Worm (Caenorhabditis elegans) whole organism, L2 larva: Measurements from ENCODE around the gene ran-1.

ENCODE experiments used
- C34F6.9 ChIP-seq: fragments of 150-350 bp; optimal IDR thresholded peaks from 2 replicates; lab custom pipeline; 2014; ENCODE audit warnings: missing biosample characterization, missing genetic modification characterization
- F13H6.1 ChIP-seq: sonication (generic microtip); optimal IDR thresholded peaks from 2 replicates; lab custom pipeline; 2016; ENCODE audit warnings: missing genetic modification characterization, missing compliant biosample characterization
- R02D3.7 ChIP-seq: fragments of 150-350 bp; optimal IDR thresholded peaks from 2 replicates; lab custom pipeline; 2014; ENCODE audit warnings: missing biosample characterization, missing genetic modification characterization
- Y55F3AM.14 ChIP-seq: fragments of 200-800 bp; sonication (Bioruptor generic); optimal IDR thresholded peaks from 2 replicates; lab custom pipeline; 2018; ENCODE audit warnings: mild to moderate bottlenecking, missing genetic modification characterization, missing compliant biosample characterization
- alr-1 ChIP-seq: fragments of 150-350 bp; optimal IDR thresholded peaks from 2 replicates; lab custom pipeline; 2014; ENCODE audit warnings: missing biosample characterization, missing genetic modification characterization
- aly-2 ChIP-seq: fragments of 150-350 bp; optimal IDR thresholded peaks from 2 replicates; lab custom pipeline; 2014; ENCODE audit warnings: missing biosample characterization, missing genetic modification characterization
- ama-1 ChIP-seq: fragments of 150-350 bp; optimal IDR thresholded peaks from 2 replicates; lab custom pipeline; 2018; ENCODE audit warnings: inconsistent platforms
- blmp-1 ChIP-seq: sonication (generic microtip); optimal IDR thresholded peaks from 2 replicates; lab custom pipeline; 2017; ENCODE audit warnings: missing genetic modification characterization, mild to moderate bottlenecking, missing compliant biosample characterization, antibody characterized with exemption, moderate library complexity; ENCODE audit not compliant: insufficient read depth
- dmd-4 ChIP-seq: sonication (generic microtip); optimal IDR thresholded peaks from 2 replicates; lab custom pipeline; 2017; ENCODE audit warnings: missing biosample characterization, missing genetic modification characterization
- egl-27 ChIP-seq: sonication (generic microtip); optimal IDR thresholded peaks from 3 replicates; lab custom pipeline; 2017; ENCODE audit warnings: missing biosample characterization, missing genetic modification reagents, missing genetic modification characterization
- elt-1 ChIP-seq: fragments of 150-350 bp; optimal IDR thresholded peaks from 2 replicates; lab custom pipeline; 2014; ENCODE audit warnings: missing biosample characterization, missing genetic modification characterization
- fos-1 ChIP-seq: fragments of 150-350 bp; optimal IDR thresholded peaks from 2 replicates; lab custom pipeline; 2014; ENCODE audit warnings: missing biosample characterization, missing genetic modification characterization
- gmeb-1 ChIP-seq: fragments of 150-350 bp; optimal IDR thresholded peaks from 2 replicates; lab custom pipeline; 2014; ENCODE audit warnings: missing biosample characterization, missing genetic modification characterization
- lin-11 ChIP-seq: fragments of 150-350 bp; sonication (generic microtip); optimal IDR thresholded peaks from 2 replicates; lab custom pipeline; 2014; ENCODE audit warnings: missing biosample characterization, missing genetic modification characterization, inconsistent platforms, mixed read lengths
- lin-13 ChIP-seq: fragments of 150-350 bp; optimal IDR thresholded peaks from 2 replicates; lab custom pipeline; 2014; ENCODE audit warnings: missing biosample characterization, missing genetic modification reagents, missing genetic modification characterization
- lin-39 ChIP-seq: fragments of 150-350 bp; optimal IDR thresholded peaks from 2 replicates; lab custom pipeline; 2014; ENCODE audit warnings: missing biosample characterization, missing genetic modification reagents, missing genetic modification characterization
- lsy-2 ChIP-seq, 2 experiments: fragments of 150-350 bp in 1 of 2; sonication (generic microtip) in 1 of 2; optimal IDR thresholded peaks; 2 replicates each; lab custom pipeline; 2014 to 2017; ENCODE audit warnings: missing biosample characterization in 2 of 2, missing genetic modification characterization in 2 of 2
- mbf-1 ChIP-seq: sonication (generic microtip); optimal IDR thresholded peaks from 2 replicates; lab custom pipeline; 2017; ENCODE audit warnings: missing biosample characterization, missing genetic modification characterization
- mdl-1 ChIP-seq, 2 experiments: fragments of 150-350 bp in 1 of 2; sonication (generic microtip) in 1 of 2; optimal IDR thresholded peaks; 2 replicates each; lab custom pipeline; 2017; ENCODE audit warnings: missing biosample characterization in 2 of 2, missing genetic modification characterization in 2 of 2
- nhr-10 ChIP-seq: sonication (generic microtip); optimal IDR thresholded peaks from 2 replicates; lab custom pipeline; 2017; ENCODE audit warnings: missing biosample characterization, missing genetic modification characterization
- nhr-129 ChIP-seq: fragments of 150-350 bp; optimal IDR thresholded peaks from 2 replicates; lab custom pipeline; 2014; ENCODE audit warnings: missing biosample characterization, missing genetic modification characterization
- nhr-23 ChIP-seq: fragments of 150-350 bp; optimal IDR thresholded peaks from 2 replicates; lab custom pipeline; 2014; ENCODE audit warnings: missing biosample characterization, missing genetic modification reagents, missing genetic modification characterization
- nhr-237 ChIP-seq: fragments of 150-350 bp; optimal IDR thresholded peaks from 2 replicates; lab custom pipeline; 2014; ENCODE audit warnings: missing biosample characterization, missing genetic modification characterization
- nhr-25 ChIP-seq: fragments of 150-350 bp; sonication (generic microtip); optimal IDR thresholded peaks from 3 replicates; lab custom pipeline; 2014; ENCODE audit warnings: missing biosample characterization, missing genetic modification characterization
- nhr-6 ChIP-seq: fragments of 150-350 bp; optimal IDR thresholded peaks from 2 replicates; lab custom pipeline; 2014; ENCODE audit warnings: missing biosample characterization, missing genetic modification characterization
- sma-3 ChIP-seq: sonication (generic microtip); optimal IDR thresholded peaks from 2 replicates; lab custom pipeline; 2016; ENCODE audit warnings: missing genetic modification reagents, missing genetic modification characterization, missing compliant biosample characterization
- sma-9 ChIP-seq, 2 experiments: fragments of 150-350 bp in 1 of 2; sonication (generic microtip) in 1 of 2; optimal IDR thresholded peaks; 2 replicates each; lab custom pipeline; 2014 to 2016; ENCODE audit warnings: missing genetic modification characterization in 2 of 2, mild to moderate bottlenecking in 1 of 2, missing biosample characterization in 1 of 2, missing compliant biosample characterization in 1 of 2, missing genetic modification reagents in 1 of 2, moderate library complexity in 1 of 2
- unc-55 ChIP-seq: fragments of 150-350 bp; sonication (generic microtip); optimal IDR thresholded peaks from 3 replicates; lab custom pipeline; 2014; ENCODE audit warnings: missing biosample characterization, missing genetic modification reagents, missing genetic modification characterization
- unc-62 ChIP-seq: fragments of 150-350 bp; optimal IDR thresholded peaks from 2 replicates; lab custom pipeline; 2014; ENCODE audit warnings: missing biosample characterization, missing genetic modification reagents, missing genetic modification characterization
- zag-1 ChIP-seq: fragments of 150-350 bp; optimal IDR thresholded peaks from 2 replicates; lab custom pipeline; 2014; ENCODE audit warnings: missing biosample characterization, missing genetic modification characterization
- ztf-1 ChIP-seq: fragments of 200-800 bp; sonication (Bioruptor generic); conservative IDR thresholded peaks from 2 replicates; pipeline ENCODE4 v1.3.6; 2022; ENCODE audit warnings: missing genetic modification characterization, missing compliant biosample characterization

The ran-1 gene

ce11 chrIII:10739902-10740301 is 7.6 kb downstream of the ran-1 start (continued):
- TF ChIP-seq alr-1 (tag; lab: Kevin White, UChicago) (no peak), lin-13 (GFP tag; lab: Kevin White, UChicago) (peak; percentile 9), F13H6.1 (tag; lab: Kevin White, UChicago) (peak; percentile 50), nhr-237 (tag; lab: Kevin White, UChicago) (no peak), ama-1 (lab: Kevin White, UChicago) (peak; percentile 54), dmd-4 (tag; lab: Kevin White, UChicago) (no peak), lsy-2 (tag; optimal IDR thresholded peaks at IDR 0.05; lab: Kevin White, UChicago) (peak; percentile 37 to 64)

DNA sequence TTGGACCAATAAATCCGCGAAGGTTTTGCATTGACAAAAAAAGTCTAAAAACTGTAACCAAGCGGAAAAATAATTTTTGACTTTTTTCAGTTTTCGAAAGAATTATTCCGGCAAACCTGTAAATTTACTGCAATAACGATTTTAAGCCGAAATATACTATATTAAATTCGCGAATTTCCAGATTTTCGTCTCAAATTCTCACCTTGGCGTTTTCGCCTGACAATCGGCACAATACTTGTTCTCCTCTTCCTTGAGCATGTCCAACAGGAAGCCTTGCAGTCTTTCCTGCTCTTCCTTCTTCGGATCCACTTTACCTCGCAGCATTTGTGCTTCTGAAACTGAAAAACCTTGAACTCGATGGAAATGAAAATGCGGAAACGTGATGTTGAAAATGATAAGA is 8.1 kb downstream of the ran-1 start, which contains the start of gene smap-1:
Gene smap-1 (minus strand): TSS at position 338 of the 400 bp plus-strand sequence.
- TF ChIP-seq alr-1 (tag; lab: Kevin White, UChicago), result no peak
- no peak for TF ChIP-seq sma-3
- TF ChIP-seq lsy-2 (tag; optimal IDR thresholded peaks at IDR 0.05; lab: Kevin White, UChicago), result no peak
- TF ChIP-seq blmp-1 (tag; lab: Kevin White, UChicago), result no peak
- no peak for TF ChIP-seq elt-1
- TF ChIP-seq egl-27 (tag; lab: Kevin White, UChicago), result no peak
- TF ChIP-seq mbf-1, result no peak
- no peak for TF ChIP-seq lin-39 (tag; lab: Kevin White, UChicago)
- no peak for TF ChIP-seq mdl-1 (tag; optimal IDR thresholded peaks at IDR 0.05; lab: Kevin White, UChicago)
- no peak for TF ChIP-seq ztf-1
- no peak for TF ChIP-seq nhr-129 (tag; lab: Kevin White, UChicago)
- TF ChIP-seq, all 48 proteins: peak for 0

ce11 chrIII:10738081-10738480 is 9.4 kb downstream of the ran-1 start:
- TF ChIP-seq blmp-1 (tag; lab: Kevin White, UChicago) (no peak), lin-13 (GFP tag; lab: Kevin White, UChicago) (no peak), nhr-237 (tag; lab: Kevin White, UChicago) (no peak)

DNA sequence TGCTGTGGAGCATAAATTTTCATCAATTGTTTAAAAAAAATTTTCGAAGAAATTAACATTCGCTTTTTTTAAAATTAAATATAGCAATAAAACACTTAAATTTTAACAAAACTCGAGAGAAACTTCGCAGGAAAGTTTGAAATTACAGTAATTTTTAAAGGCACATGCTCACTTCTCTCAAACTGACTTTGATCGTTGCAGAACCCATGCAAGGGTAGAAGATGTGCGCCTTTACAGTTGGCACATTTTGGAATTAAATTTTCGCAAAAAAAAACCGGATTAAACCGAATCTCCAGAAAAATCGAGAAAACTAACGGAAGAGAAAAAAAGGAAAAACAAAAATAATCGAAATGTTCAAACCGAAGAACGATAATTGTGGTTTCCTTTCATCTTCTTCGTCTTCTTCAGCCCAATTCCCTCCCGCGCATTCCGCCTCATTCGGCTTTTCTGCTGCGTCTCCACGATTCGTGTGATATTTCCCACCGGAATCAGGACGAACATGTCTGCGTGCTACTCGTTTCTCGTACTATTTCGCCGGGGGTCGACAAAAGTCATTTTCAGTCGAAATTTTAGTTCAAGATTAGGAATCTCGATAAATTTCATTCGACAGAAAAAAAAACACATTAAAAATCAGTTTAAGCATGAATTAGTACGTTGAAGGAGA is 11.1 kb downstream of the ran-1 start:
- TF ChIP-seq F13H6.1 (tag; lab: Kevin White, UChicago) (no peak), nhr-25 (tag; lab: Kevin White, UChicago) (peak; percentile 8), sma-3 (peak; percentile 9)
- TF ChIP-seq, all 48 proteins: peak for 2

DNA sequence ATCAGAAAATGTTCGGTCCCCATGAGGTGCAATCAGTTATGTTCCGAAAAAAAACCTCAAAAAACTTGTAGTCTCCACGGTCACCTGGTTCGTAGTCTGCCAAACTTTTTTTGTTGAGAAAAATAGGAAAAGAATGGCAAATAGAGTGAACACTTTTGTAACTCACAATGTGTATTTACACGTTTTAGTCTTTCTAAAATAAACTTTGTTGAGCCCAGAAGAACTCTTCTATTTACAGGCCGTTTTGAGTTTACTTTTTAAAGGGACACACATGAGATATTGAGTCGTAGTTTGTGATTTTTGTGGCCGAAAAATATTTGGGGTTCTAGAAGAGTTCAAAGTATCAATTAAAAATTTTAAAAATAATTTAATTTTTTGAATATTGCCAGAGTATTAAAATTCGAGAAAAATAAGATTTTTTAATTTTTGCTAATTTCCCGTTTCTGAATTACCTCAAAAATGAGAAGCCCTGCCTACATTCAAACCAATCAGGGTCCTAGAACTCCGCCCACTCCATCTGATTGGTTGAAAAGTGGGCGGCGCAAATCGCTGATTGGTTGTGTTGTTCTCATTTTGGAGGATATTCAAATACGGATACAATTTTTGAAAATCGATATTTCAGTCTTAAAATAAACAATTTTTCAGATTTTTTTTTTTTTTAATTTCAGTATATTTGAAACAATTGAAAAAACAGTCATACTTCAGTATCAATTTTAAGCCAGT is 12.9 kb downstream of the ran-1 start:
- TF ChIP-seq sma-9 (GFP tag; optimal IDR thresholded peaks at IDR 0.05; lab: Kevin White, UChicago) (peak; percentile 9), sma-9 (tag; optimal IDR thresholded peaks at IDR 0.05; lab: Kevin White, UChicago) (no peak), unc-62 (GFP tag; lab: Kevin White, UChicago) (no peak), nhr-10 (tag; lab: Kevin White, UChicago) (no peak)

DNA sequence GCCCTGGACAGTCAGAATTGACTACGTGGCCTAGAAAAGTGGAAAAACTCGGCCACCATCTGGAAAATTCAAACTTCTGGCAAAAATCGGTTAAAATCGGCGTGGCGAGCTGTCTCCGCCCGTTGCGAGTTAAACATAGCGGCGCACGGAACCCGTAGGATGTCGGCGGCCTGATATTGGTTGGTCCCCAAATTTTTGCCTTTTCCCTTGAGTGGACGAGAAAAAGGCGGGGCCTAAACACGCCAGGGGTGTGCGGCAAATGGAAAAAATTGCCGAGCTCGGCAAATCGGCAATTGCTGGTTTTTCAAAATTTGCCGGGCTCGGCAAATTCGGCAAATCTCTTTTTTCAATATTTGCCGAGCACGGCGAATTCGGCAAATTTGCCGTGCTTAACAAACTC is 14.2 kb downstream of the ran-1 start:
- TF ChIP-seq R02D3.7, result no peak
- TF ChIP-seq fos-1, result no peak
- TF ChIP-seq unc-55, result no peak
- TF ChIP-seq nhr-6 (tag; lab: Kevin White, UChicago), result no peak
- TF ChIP-seq lin-11 (tag; lab: Kevin White, UChicago), result no peak
- TF ChIP-seq zag-1 (tag; lab: Kevin White, UChicago), result no peak
- no peak for TF ChIP-seq elt-1
- no peak for TF ChIP-seq aly-2 (tag; lab: Kevin White, UChicago)
- TF ChIP-seq gmeb-1 (tag; lab: Kevin White, UChicago), result no peak
- TF ChIP-seq Y55F3AM.14 (GFP tag; lab: Kevin White, UChicago), result no peak
- TF ChIP-seq nhr-23, result no peak
- no peak for TF ChIP-seq C34F6.9 (tag; lab: Kevin White, UChicago)
- TF ChIP-seq, all 48 proteins: peak for 0
